Fruit fly (Drosophila melanogaster): Measurements from ENCODE around the gene Larp4B.

The Larp4B gene

DNA sequence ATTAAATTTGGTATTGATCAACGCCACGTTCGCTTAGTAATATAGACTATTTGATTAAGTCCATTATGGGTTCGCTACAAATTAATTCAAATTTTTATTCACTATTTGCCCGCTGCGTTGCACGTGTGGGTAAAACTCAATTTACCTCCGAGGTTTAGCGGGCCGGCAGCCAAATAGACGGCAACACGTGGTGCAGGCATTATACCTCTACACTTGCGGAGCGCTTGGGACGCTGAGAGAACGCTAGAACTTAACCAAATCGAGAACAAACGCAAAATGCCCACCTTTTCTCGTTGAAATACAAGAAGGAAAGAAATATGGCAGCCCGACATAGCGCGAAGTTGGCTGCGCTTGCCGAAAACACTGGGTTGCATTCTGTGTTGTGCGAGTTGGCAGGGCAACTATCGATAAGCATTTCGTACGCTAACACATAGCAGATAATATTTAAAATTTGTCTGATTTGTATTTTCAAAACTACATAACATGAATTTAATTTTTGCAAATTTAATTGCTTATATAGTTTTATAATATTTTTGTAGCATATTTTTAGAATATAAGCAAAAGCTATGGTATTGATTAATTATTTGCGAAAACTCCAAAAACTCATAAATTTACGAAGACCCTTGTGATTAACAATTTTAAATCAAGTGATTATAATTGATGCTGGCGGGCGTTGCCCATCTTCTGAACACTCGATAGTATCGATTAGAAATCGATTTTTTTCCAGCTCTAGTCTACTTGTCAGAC is 1.8 kb upstream of the Larp4B start, which contains the start of the genes RpL28 and eIF1 (continued):
- peak; percentile 68 for TF ChIP-seq CG31388 (GFP tag; optimal IDR thresholded peaks at IDR 0.05)
- peak; percentile 84 for TF ChIP-seq PHDP (tag; optimal IDR thresholded peaks at IDR 0.05)
- TF ChIP-seq sd (tag; optimal IDR thresholded peaks at IDR 0.05), result no peak
- peak; percentile 71; the same call in 2 of the 3 replicates for TF ChIP-seq CG11560 (tag; IDR thresholded peaks at IDR 0.05)
- TF ChIP-seq exex (tag; optimal IDR thresholded peaks at IDR 0.05), result peak; percentile 53
- peak; percentile 60 for TF ChIP-seq Dp (GFP tag; optimal IDR thresholded peaks at IDR 0.05)

DNA sequence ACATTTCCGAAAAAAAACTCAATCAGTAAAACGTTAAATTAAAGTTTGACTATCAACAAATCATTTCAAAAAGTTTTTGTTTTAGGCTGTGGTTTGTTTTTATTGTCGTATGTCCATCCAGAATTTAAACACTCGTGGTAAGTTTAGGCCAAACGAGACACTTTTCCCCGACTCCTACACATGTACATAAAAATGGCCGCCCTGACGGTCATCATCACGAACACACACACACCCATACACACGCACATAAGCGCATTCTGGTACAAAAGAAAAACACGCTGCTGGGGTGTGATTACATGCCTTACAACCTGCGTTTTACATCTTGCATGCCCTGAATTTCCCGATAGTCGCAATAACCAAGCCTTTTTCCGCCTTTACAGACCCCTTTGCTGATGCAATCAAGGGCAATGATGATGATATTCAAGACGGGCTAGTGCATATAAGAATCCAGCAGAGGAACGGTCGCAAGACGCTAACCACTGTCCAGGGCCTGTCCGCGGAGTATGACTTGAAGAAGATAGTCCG is 1.2 kb upstream of the Larp4B start:
- TF ChIP-seq Dll (GFP tag; IDR thresholded peaks at IDR 0.05; ENCODE audit: partially characterized antibody) (peak; percentile 59; the same call in 1 of the 4 replicates), CG14965 (GFP tag; optimal IDR thresholded peaks at IDR 0.05; ENCODE audit: borderline replicate concordance) (no peak), CG13287 (GFP tag; IDR thresholded peaks at IDR 0.05; ENCODE audit: partially characterized antibody) (peak; percentile 11; the same call in 1 of the 2 replicates), CG33213 (GFP tag; optimal IDR thresholded peaks at IDR 0.05) (no peak), Atf6 (GFP tag; IDR thresholded peaks at IDR 0.05) (no peak), chm (GFP tag; IDR thresholded peaks at IDR 0.05) (peak; percentile 49), chinmo (GFP tag; IDR thresholded peaks at IDR 0.05; ENCODE audit: partially characterized antibody) (0 out of 4 replicates have a peak, but pooled peaks have one; percentile 7), bsh (GFP tag; optimal IDR thresholded peaks at IDR 0.05) (no peak), HLH4C (GFP tag; IDR thresholded peaks at IDR 0.05; ENCODE audit: partially characterized antibody) (0 out of 3 replicates have a peak, but pooled peaks have one; percentile 2), shn (GFP tag; optimal IDR thresholded peaks at IDR 0.05) (no peak), unc-4 (GFP tag; IDR thresholded peaks at IDR 0.05; ENCODE audit: partially characterized antibody) (0 out of 2 replicates have a peak, but pooled peaks have one; percentile 24), BtbVII (GFP tag; optimal IDR thresholded peaks at IDR 0.05) (no peak), CG2129 (GFP tag; IDR thresholded peaks at IDR 0.05; ENCODE audit: partially characterized antibody) (0 out of 2 replicates have a peak, but pooled peaks have one; percentile 7), CG2199 (GFP tag; IDR thresholded peaks at IDR 0.05) (peak; percentile 93), Med (GFP tag) (peak; percentile 6), CG32767 (GFP tag; IDR thresholded peaks at IDR 0.05) (no peak), CG17568 (GFP tag; optimal IDR thresholded peaks at IDR 0.05) (no peak), phol (tag; optimal IDR thresholded peaks at IDR 0.05) (peak; percentile 73), Scr (GFP tag; IDR thresholded peaks at IDR 0.05; ENCODE audit: partially characterized antibody) (peak; percentile 2; the same call in 1 of the 2 replicates), dm (GFP tag; optimal IDR thresholded peaks at IDR 0.05) (peak; percentile 43), lov (optimal IDR thresholded peaks at IDR 0.05) (no peak), lov (GFP tag; IDR thresholded peaks at IDR 0.05) (no peak), Neu2 (GFP tag; optimal IDR thresholded peaks at IDR 0.05; ENCODE audit: borderline replicate concordance) (no peak), Atf3 (GFP tag; optimal IDR thresholded peaks at IDR 0.05) (no peak), zen2 (GFP tag; IDR thresholded peaks at IDR 0.05; ENCODE audit: partially characterized antibody) (no peak), tin (GFP tag; optimal IDR thresholded peaks at IDR 0.05) (no peak), YL-1 (GFP tag; optimal IDR thresholded peaks at IDR 0.05) (peak; percentile 65), pros (GFP tag; optimal IDR thresholded peaks at IDR 0.05) (peak; percentile 16), Myb (GFP tag; optimal IDR thresholded peaks at IDR 0.05) (no peak), MESR4 (GFP tag; optimal IDR thresholded peaks at IDR 0.05) (peak; percentile 99), sens (GFP tag) (peak; percentile 11), Pdp1 (GFP tag; optimal IDR thresholded peaks at IDR 0.05) (peak in 1 of 2 experiments; percentile 32), cg (GFP tag; optimal IDR thresholded peaks at IDR 0.05) (peak; percentile 93), CG43689 (GFP tag; IDR thresholded peaks at IDR 0.05) (no peak), CG7745 (tag; optimal IDR thresholded peaks at IDR 0.05) (no peak), CG7987 (GFP tag; optimal IDR thresholded peaks at IDR 0.05) (peak; percentile 89), ranshi (GFP tag; IDR thresholded peaks at IDR 0.05) (no peak), fd102C (GFP tag; optimal IDR thresholded peaks at IDR 0.05) (no peak), CG34224 (GFP tag; IDR thresholded peaks at IDR 0.05; ENCODE audit: partially characterized antibody) (0 out of 3 replicates have a peak, but pooled peaks have one; percentile 41)

Data from whole organism, embryonic.